Worm (Caenorhabditis elegans) whole organism, midembryonic: Measurements from ENCODE around the gene ulp-1.

Experiments
- cog-1 ChIP-seq: sonication (generic microtip); optimal IDR thresholded peaks from 2 replicates; lab custom pipeline; 2016; ENCODE audit warnings: missing genetic modification characterization, missing compliant biosample characterization
- flt-1 ChIP-seq: fragments of 200-800 bp; sonication (Bioruptor generic); IDR thresholded peaks from 2 replicates; pipeline ENCODE4 v1.3.6; 2022; ENCODE audit warnings: missing genetic modification characterization, missing compliant biosample characterization
- klf-2 ChIP-seq: fragments of 200-800 bp; sonication (Bioruptor generic); conservative IDR thresholded peaks from 2 replicates; pipeline ENCODE4 v1.3.6; 2022; ENCODE audit warnings: missing genetic modification reagents, missing genetic modification characterization, missing compliant biosample characterization
- ref-1 ChIP-seq: fragments of 200-800 bp; sonication (Bioruptor generic); conservative IDR thresholded peaks from 2 replicates; pipeline ENCODE4 v1.3.6; 2022; ENCODE audit warnings: missing genetic modification reagents, missing genetic modification characterization, missing compliant biosample characterization
- ztf-23 ChIP-seq: fragments of 200-800 bp; sonication (Bioruptor generic); IDR thresholded peaks from 2 replicates; pipeline ENCODE4 v1.3.6; 2022; ENCODE audit warnings: missing genetic modification reagents, missing genetic modification characterization, missing compliant biosample characterization
- ztf-29 ChIP-seq: fragments of 200-800 bp; sonication (Bioruptor generic); IDR thresholded peaks from 2 replicates; pipeline ENCODE4 v1.3.6; 2022; ENCODE audit warnings: missing genetic modification reagents, missing genetic modification characterization, missing compliant biosample characterization

DNA sequence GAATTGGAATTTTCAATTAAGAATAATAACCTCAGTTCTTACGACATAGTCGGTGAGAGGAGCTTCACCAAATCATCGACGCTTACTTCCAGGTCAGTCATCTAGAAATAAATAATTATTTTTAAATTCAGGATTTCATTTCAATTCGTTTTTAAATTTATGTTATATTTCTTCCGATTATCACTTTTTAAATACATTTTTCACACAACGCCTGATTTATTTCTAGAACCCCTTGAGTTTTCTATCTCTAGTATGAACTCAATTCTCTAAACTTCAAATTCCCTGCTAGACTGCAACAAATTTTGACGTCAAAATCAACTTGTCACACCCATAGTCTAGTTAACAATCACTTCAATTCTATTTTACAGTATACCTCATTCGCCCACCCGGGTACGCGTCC is 20.1 kb downstream of the ulp-1 start, which contains the start of gene Y54H5A.2:
- TF ChIP-seq cog-1 (tag; lab: Kevin White, UChicago) (no peak), ztf-23 (GFP tag; lab: Robert Waterston, UW) (no peak), ref-1 (GFP tag; lab: Robert Waterston, UW) (no peak), ztf-29 (GFP tag; lab: Robert Waterston, UW) (no peak), flt-1 (GFP tag; lab: Robert Waterston, UW) (no peak), klf-2 (no peak)
